Fruit fly (Drosophila melanogaster) whole organism, prepupa: ENCODE data around the gene Ts.

Source experiments
- Blimp-1 ChIP-seq: fragments of 200-800 bp; sonication (Bioruptor generic); optimal IDR thresholded peaks from 3 replicates; lab custom pipeline; 2017; ENCODE audit warnings: missing biosample characterization, missing genetic modification characterization, mild to moderate bottlenecking, moderate library complexity, missing genetic modification reagents
- CG10631 ChIP-seq: fragments of 200-800 bp; sonication (Bioruptor generic); optimal IDR thresholded peaks from 2 replicates; lab custom pipeline; 2016; ENCODE audit warnings: missing biosample characterization, missing genetic modification characterization
- CG10669 ChIP-seq: fragments of 200-800 bp; sonication (Bioruptor generic); optimal IDR thresholded peaks from 3 replicates; lab custom pipeline; 2018; ENCODE audit warnings: missing biosample characterization, mild to moderate bottlenecking, missing genetic modification characterization, moderate library complexity
- CG11294 ChIP-seq: fragments of 200-800 bp; sonication (Bioruptor generic); IDR thresholded peaks from 2 replicates; pipeline ENCODE4 v1.3.6; 2022; ENCODE audit warnings: missing biosample characterization, missing genetic modification characterization
- CG11902 ChIP-seq: fragments of 200-800 bp; sonication (Bioruptor generic); optimal IDR thresholded peaks from 3 replicates; lab custom pipeline; 2016; ENCODE audit warnings: missing biosample characterization, missing genetic modification characterization
- CG15336 ChIP-seq: fragments of 200-800 bp; sonication (Bioruptor generic); IDR thresholded peaks from 2 replicates; pipeline ENCODE4 v1.3.6; 2022; ENCODE audit warnings: missing biosample characterization, missing genetic modification characterization
- CG1621 ChIP-seq: fragments of 200-800 bp; sonication (Bioruptor generic); optimal IDR thresholded peaks from 3 replicates; lab custom pipeline; 2018; ENCODE audit warnings: missing biosample characterization, mild to moderate bottlenecking, missing genetic modification characterization
- CG16779 ChIP-seq: fragments of 200-800 bp; sonication (Bioruptor generic); optimal IDR thresholded peaks from 3 replicates; lab custom pipeline; 2017; ENCODE audit warnings: missing biosample characterization, mild to moderate bottlenecking, missing genetic modification characterization
- CG3032 ChIP-seq: fragments of 200-800 bp; optimal IDR thresholded peaks from 2 replicates; lab custom pipeline; 2019; ENCODE audit warnings: missing biosample characterization, mild to moderate bottlenecking, missing genetic modification characterization, moderate library complexity
- CG31627 ChIP-seq: fragments of 200-800 bp; sonication (Bioruptor generic); optimal IDR thresholded peaks from 3 replicates; lab custom pipeline; 2016; ENCODE audit warnings: missing biosample characterization, missing genetic modification characterization
- CG32006 ChIP-seq: fragments of 200-800 bp; sonication (Bioruptor generic); optimal IDR thresholded peaks from 3 replicates; lab custom pipeline; 2017; ENCODE audit warnings: missing biosample characterization, mild to moderate bottlenecking, missing genetic modification characterization
- CG34406 ChIP-seq: fragments of 200-800 bp; sonication (Bioruptor generic); optimal IDR thresholded peaks from 3 replicates; lab custom pipeline; 2016; ENCODE audit warnings: missing biosample characterization, missing genetic modification characterization
- CG6163 ChIP-seq: fragments of 200-800 bp; sonication (Bioruptor generic); IDR thresholded peaks from 3 replicates; pipeline ENCODE4 v1.3.6; 2022; ENCODE audit warnings: missing biosample characterization, missing genetic modification characterization
- CG6276 ChIP-seq: fragments of 200-800 bp; sonication (Bioruptor generic); optimal IDR thresholded peaks from 2 replicates; lab custom pipeline; 2017; ENCODE audit warnings: missing biosample characterization, mild to moderate bottlenecking, missing genetic modification characterization
- CG6854 ChIP-seq: fragments of 200-800 bp; sonication (Bioruptor generic); optimal IDR thresholded peaks from 2 replicates; lab custom pipeline; 2017; ENCODE audit warnings: missing biosample characterization, mild to moderate bottlenecking, missing genetic modification characterization
- CG7368 ChIP-seq: fragments of 200-800 bp; sonication (Bioruptor generic); optimal IDR thresholded peaks from 3 replicates; lab custom pipeline; 2016; ENCODE audit warnings: missing biosample characterization, missing genetic modification characterization
- CG8119 ChIP-seq: fragments of 200-800 bp; sonication (Bioruptor generic); IDR thresholded peaks from 3 replicates; pipeline ENCODE4 v1.3.6; 2022; ENCODE audit warnings: missing biosample characterization, missing genetic modification characterization
- CG8319 ChIP-seq: fragments of 200-800 bp; sonication (Bioruptor generic); optimal IDR thresholded peaks from 3 replicates; lab custom pipeline; 2016; ENCODE audit warnings: missing biosample characterization, missing genetic modification characterization
- CG8632 ChIP-seq: fragments of 200-800 bp; sonication (Bioruptor generic); optimal IDR thresholded peaks from 3 replicates; lab custom pipeline; 2016; ENCODE audit warnings: missing biosample characterization, missing genetic modification characterization
- CG9139 ChIP-seq: fragments of 200-800 bp; sonication (Bioruptor generic); optimal IDR thresholded peaks from 3 replicates; lab custom pipeline; 2017; ENCODE audit warnings: missing biosample characterization, mild to moderate bottlenecking, missing genetic modification characterization
- Eip75B ChIP-seq: fragments of 200-800 bp; sonication (Bioruptor generic); optimal IDR thresholded peaks from 3 replicates; lab custom pipeline; 2016; ENCODE audit warnings: missing biosample characterization, missing genetic modification characterization
- Eip78C ChIP-seq: fragments of 200-800 bp; sonication (Bioruptor generic); peaks from one replicate; lab custom pipeline; 2016; ENCODE audit warnings: missing biosample characterization, missing genetic modification characterization
- Eip93F ChIP-seq: fragments of 200-800 bp; sonication (Bioruptor generic); optimal IDR thresholded peaks from 2 replicates; lab custom pipeline; 2016; ENCODE audit warnings: missing biosample characterization, mild to moderate bottlenecking, missing genetic modification characterization
- Ets21C ChIP-seq: fragments of 200-800 bp; sonication (Bioruptor generic); optimal IDR thresholded peaks from 3 replicates; lab custom pipeline; 2016; ENCODE audit warnings: missing biosample characterization, missing genetic modification characterization
- Gug ChIP-seq: fragments of 200-800 bp; sonication (Bioruptor generic); IDR thresholded peaks from 2 replicates; pipeline ENCODE4 v1.3.6; 2022; ENCODE audit warnings: missing biosample characterization, missing genetic modification characterization
- Hr38 ChIP-seq: sonication (Bioruptor generic); optimal IDR thresholded peaks from 2 replicates; lab custom pipeline; 2016; ENCODE audit warnings: missing biosample characterization, missing genetic modification characterization
- Hr39 ChIP-seq: fragments of 200-800 bp; sonication (Bioruptor generic); optimal IDR thresholded peaks from 2 replicates; lab custom pipeline; 2016; ENCODE audit warnings: missing biosample characterization, missing genetic modification characterization
- Lpt ChIP-seq: fragments of 200-800 bp; sonication (Bioruptor generic); optimal IDR thresholded peaks from 3 replicates; lab custom pipeline; 2016; ENCODE audit warnings: missing biosample characterization, missing genetic modification characterization
- Met ChIP-seq: fragments of 200-800 bp; sonication (Bioruptor generic); optimal IDR thresholded peaks from 3 replicates; lab custom pipeline; 2016; ENCODE audit warnings: missing biosample characterization, missing genetic modification characterization
- OdsH ChIP-seq: fragments of 200-800 bp; sonication (Bioruptor generic); optimal IDR thresholded peaks from 3 replicates; lab custom pipeline; 2016; ENCODE audit warnings: missing biosample characterization, missing genetic modification characterization
- Sox102F ChIP-seq: fragments of 200-800 bp; sonication (Bioruptor generic); optimal IDR thresholded peaks from 2 replicates; lab custom pipeline; 2016; ENCODE audit warnings: missing biosample characterization, mild to moderate bottlenecking, missing genetic modification characterization
- achi ChIP-seq: fragments of 200-800 bp; sonication (Bioruptor generic); optimal IDR thresholded peaks from 3 replicates; lab custom pipeline; 2016; ENCODE audit warnings: missing biosample characterization, missing genetic modification characterization
- acj6 ChIP-seq: fragments of 200-800 bp; sonication (Bioruptor generic); optimal IDR thresholded peaks from 3 replicates; lab custom pipeline; 2016; ENCODE audit warnings: missing biosample characterization, missing genetic modification characterization
- cyc ChIP-seq: fragments of 200-800 bp; sonication (Bioruptor generic); optimal IDR thresholded peaks from 3 replicates; lab custom pipeline; 2016; ENCODE audit warnings: missing biosample characterization, missing genetic modification characterization
- dac ChIP-seq: fragments of 200-800 bp; sonication (Bioruptor generic); optimal IDR thresholded peaks from 2 replicates; lab custom pipeline; 2017; ENCODE audit warnings: missing biosample characterization, mild to moderate bottlenecking, missing genetic modification characterization
- dsx ChIP-seq: fragments of 200-800 bp; optimal IDR thresholded peaks from 3 replicates; lab custom pipeline; 2019; ENCODE audit warnings: missing biosample characterization, mild to moderate bottlenecking, missing genetic modification characterization, moderate library complexity; ENCODE audit not compliant: poor library complexity, severe bottlenecking
- eg ChIP-seq: fragments of 200-800 bp; sonication (Bioruptor generic); IDR thresholded peaks from 3 replicates; pipeline ENCODE4 v1.3.6; 2022; ENCODE audit warnings: missing biosample characterization, missing genetic modification characterization
- esn ChIP-seq: fragments of 200-800 bp; sonication (Bioruptor generic); optimal IDR thresholded peaks from 2 replicates; lab custom pipeline; 2016; ENCODE audit warnings: missing biosample characterization, mild to moderate bottlenecking, missing genetic modification characterization, moderate library complexity
- fd59A ChIP-seq: fragments of 200-800 bp; sonication (Bioruptor generic); optimal IDR thresholded peaks from 2 replicates; lab custom pipeline; 2017; ENCODE audit warnings: missing biosample characterization, mild to moderate bottlenecking, missing genetic modification characterization, missing genetic modification reagents
- fd85E ChIP-seq: fragments of 200-800 bp; sonication (Bioruptor generic); optimal IDR thresholded peaks from 3 replicates; lab custom pipeline; 2016; ENCODE audit warnings: missing biosample characterization, missing genetic modification characterization
- net ChIP-seq: fragments of 200-800 bp; sonication (Bioruptor generic); optimal IDR thresholded peaks from 3 replicates; lab custom pipeline; 2016; ENCODE audit warnings: missing biosample characterization, missing genetic modification characterization
- pdm3 ChIP-seq: fragments of 200-800 bp; sonication (Bioruptor generic); optimal IDR thresholded peaks from 3 replicates; lab custom pipeline; 2016; ENCODE audit warnings: missing biosample characterization, missing genetic modification characterization
- salr ChIP-seq, 2 experiments: fragments of 200-800 bp; sonication (Bioruptor generic); optimal IDR thresholded peaks; 3 replicates each; lab custom pipeline; 2016 to 2018; ENCODE audit warnings: missing biosample characterization in 2 of 2, missing genetic modification characterization in 2 of 2, mild to moderate bottlenecking in 1 of 2
- spab ChIP-seq: fragments of 200-800 bp; sonication (Bioruptor generic); optimal IDR thresholded peaks from 2 replicates; lab custom pipeline; 2017; ENCODE audit warnings: missing biosample characterization, mild to moderate bottlenecking, missing genetic modification characterization, missing genetic modification reagents
- topi ChIP-seq: fragments of 200-800 bp; sonication (Bioruptor generic); optimal IDR thresholded peaks from 3 replicates; lab custom pipeline; 2016; ENCODE audit warnings: missing biosample characterization, missing genetic modification characterization
- vri ChIP-seq: fragments of 200-800 bp; sonication (Bioruptor generic); optimal IDR thresholded peaks from 3 replicates; lab custom pipeline; 2016; ENCODE audit warnings: missing biosample characterization, mild to moderate bottlenecking, missing genetic modification characterization

Gene Ts

DNA sequence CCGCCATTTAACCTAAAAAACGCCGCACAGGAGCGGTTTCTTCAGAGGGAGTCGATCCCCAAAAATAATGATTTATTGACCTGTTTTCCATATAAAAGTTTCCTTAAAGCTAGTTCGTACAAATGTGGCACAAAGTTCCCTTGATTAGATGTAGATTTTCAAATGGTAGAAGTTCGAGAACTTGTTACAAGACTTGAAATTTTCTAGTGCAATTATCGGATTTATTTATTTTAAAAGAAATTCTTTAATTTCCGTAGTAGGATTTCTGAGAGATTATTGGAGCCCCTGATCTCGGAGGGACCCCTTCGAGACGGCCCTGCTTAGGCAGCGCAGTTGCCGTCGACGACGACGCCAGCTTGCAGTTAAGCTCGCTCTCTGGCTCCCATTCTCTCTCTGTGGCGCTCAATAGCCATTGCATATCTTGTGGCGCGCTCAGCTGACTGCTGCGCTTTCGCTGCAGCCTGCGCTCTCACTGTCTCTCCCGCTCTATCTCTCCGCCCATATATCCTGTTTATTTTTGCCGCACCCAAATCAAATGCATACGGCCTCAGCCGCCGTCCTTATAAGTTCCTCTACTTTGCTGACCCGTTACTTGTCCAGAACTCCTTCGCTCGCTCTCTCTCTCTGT, 11.8 kb downstream of the Ts start (continued):
- TF ChIP-seq acj6 (peak; percentile 91), CG8119 (GFP tag; lab: Robert Waterston, UW) (peak; percentile 89), CG1621 (tag; lab: Kevin White, UChicago) (peak; percentile 67), CG3032 (tag; lab: Kevin White, UChicago) (peak; percentile 92), CG11294 (GFP tag; lab: Robert Waterston, UW) (peak; percentile 75; the same call in 1 of the 2 replicates), CG10669 (GFP tag; lab: Kevin White, UChicago) (peak; percentile 90), eg (GFP tag; lab: Robert Waterston, UW) (peak; percentile 86), CG32006 (GFP tag; lab: Kevin White, UChicago) (peak; percentile 94), dsx (GFP tag; lab: Kevin White, UChicago) (peak; percentile 91), CG11902 (GFP tag; lab: Kevin White, UChicago) (peak; percentile 96), topi (GFP tag; lab: Kevin White, UChicago) (peak; percentile 93), salr (GFP tag; optimal IDR thresholded peaks at IDR 0.05; lab: Kevin White, UChicago) (peak; percentile 58 to 88), net (GFP tag; lab: Kevin White, UChicago) (peak; percentile 84), Met (GFP tag; lab: Kevin White, UChicago) (peak; percentile 93), CG31627 (GFP tag; lab: Kevin White, UChicago) (peak; percentile 94), Gug (GFP tag; lab: Robert Waterston, UW) (peak; percentile 81), pdm3 (peak; percentile 92), OdsH (GFP tag; lab: Kevin White, UChicago) (peak; percentile 92), Eip75B (GFP tag; lab: Kevin White, UChicago) (peak; percentile 92), dac (peak; percentile 85), achi (GFP tag; lab: Kevin White, UChicago) (peak; percentile 91), Eip78C (peak; percentile 97)

DNA sequence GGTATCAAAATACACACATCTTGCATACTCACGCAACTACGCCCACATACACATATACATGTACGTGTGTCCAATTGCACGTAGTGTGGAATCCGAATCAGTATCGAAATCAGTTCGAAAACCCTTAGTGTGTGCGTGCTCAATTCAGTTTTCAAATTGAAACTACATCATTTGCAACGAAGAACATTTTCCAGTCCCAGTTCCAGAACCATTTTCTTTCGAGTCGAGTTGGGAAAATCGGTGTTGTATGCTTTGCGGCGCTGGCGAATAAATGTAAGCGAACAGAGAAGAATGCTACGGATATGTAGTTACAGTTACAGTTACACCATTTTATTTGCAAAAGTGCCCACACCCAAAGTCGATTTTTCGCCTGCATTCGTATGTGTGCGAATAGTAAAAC, 12.4 kb downstream of the Ts start:
- TF ChIP-seq fd59A (no peak), CG34406 (no peak), CG8319 (GFP tag; lab: Kevin White, UChicago) (no peak), Ets21C (no peak), CG10631 (GFP tag; lab: Kevin White, UChicago) (no peak), achi (GFP tag; lab: Kevin White, UChicago) (no peak), spab (GFP tag; lab: Kevin White, UChicago) (no peak)
- TF ChIP-seq, all 60 proteins: peak for 0

dm6 chr2L:2956358-2956757, 13.1 kb downstream of the Ts start:
- peak in 1 of 2 experiments; percentile 20 for TF ChIP-seq salr (GFP tag; optimal IDR thresholded peaks at IDR 0.05; lab: Kevin White, UChicago)
- peak; percentile 10 for TF ChIP-seq CG8632 (GFP tag; lab: Kevin White, UChicago)
- TF ChIP-seq fd85E (GFP tag; lab: Kevin White, UChicago) = no peak
- peak; percentile 54; the same call in 2 of the 3 replicates for TF ChIP-seq CG8119 (GFP tag; lab: Robert Waterston, UW)
- no peak for TF ChIP-seq vri (GFP tag; lab: Kevin White, UChicago)
- no peak for TF ChIP-seq CG6854 (GFP tag; lab: Kevin White, UChicago)
- no peak for TF ChIP-seq CG11294 (GFP tag; lab: Robert Waterston, UW)
- TF ChIP-seq CG16779 (tag; lab: Kevin White, UChicago) = peak; percentile 1
- peak; percentile 47 for TF ChIP-seq OdsH (GFP tag; lab: Kevin White, UChicago)
- TF ChIP-seq CG34406 = peak; percentile 9
- 0 out of 2 replicates have a peak, but pooled peaks have one; percentile 38 for TF ChIP-seq CG15336 (GFP tag; lab: Robert Waterston, UW)
- TF ChIP-seq Blimp-1 = no peak
- no peak for TF ChIP-seq Hr38
- no peak for TF ChIP-seq Eip93F (GFP tag; lab: Kevin White, UChicago)
- peak; percentile 30 for TF ChIP-seq Hr39 (GFP tag; lab: Kevin White, UChicago)
- peak; percentile 24 for TF ChIP-seq Sox102F (GFP tag; lab: Kevin White, UChicago)
- TF ChIP-seq CG6276 (GFP tag; lab: Kevin White, UChicago) = peak; percentile 74
- TF ChIP-seq spab (GFP tag; lab: Kevin White, UChicago) = peak; percentile 63
- TF ChIP-seq Met (GFP tag; lab: Kevin White, UChicago) = peak; percentile 28
- TF ChIP-seq CG3032 (tag; lab: Kevin White, UChicago) = peak; percentile 67
- no peak; the same call in 2 of the 3 replicates for TF ChIP-seq CG6163
- TF ChIP-seq CG7368 (GFP tag; lab: Kevin White, UChicago) = peak; percentile 36
- TF ChIP-seq esn = no peak
- TF ChIP-seq Lpt = peak; percentile 18
- peak; percentile 19 for TF ChIP-seq CG9139
- TF ChIP-seq dac = peak; percentile 47
- TF ChIP-seq CG10669 (GFP tag; lab: Kevin White, UChicago) = peak; percentile 64
- TF ChIP-seq cyc = no peak
